Worm (Caenorhabditis elegans) whole organism, L1 larva: ENCODE measurements around the gene K08B12.3.

Experiments used
- F16B12.6 ChIP-seq: fragments of 150-350 bp; optimal IDR thresholded peaks from 2 replicates; lab custom pipeline; 2014; ENCODE audit warnings: missing biosample characterization, missing genetic modification characterization
- aha-1 ChIP-seq: fragments of 150-350 bp; optimal IDR thresholded peaks from 2 replicates; lab custom pipeline; 2014; ENCODE audit warnings: missing biosample characterization, missing genetic modification characterization
- aly-2 ChIP-seq: fragments of 150-350 bp; optimal IDR thresholded peaks from 2 replicates; lab custom pipeline; 2014; ENCODE audit warnings: missing biosample characterization, missing genetic modification characterization
- ama-1 ChIP-seq: fragments of 150-350 bp; optimal IDR thresholded peaks from 2 replicates; lab custom pipeline; 2014
- ceh-88 ChIP-seq: fragments of 200-800 bp; sonication (Bioruptor generic); IDR thresholded peaks from 2 replicates; pipeline ENCODE4 v1.3.6; 2022; ENCODE audit warnings: missing genetic modification characterization, missing compliant biosample characterization
- efl-1 ChIP-seq, 4 experiments: fragments of 150-350 bp; optimal IDR thresholded peaks in 3 of 4; peaks in 1 of 4; 1 replicate in 1 of 4; 2 replicates in 3 of 4; lab custom pipeline; 2014; ENCODE audit warnings: missing biosample characterization in 2 of 4, missing genetic modification characterization in 2 of 4, missing genetic modification reagents in 2 of 4
- efl-3 ChIP-seq: fragments of 200-800 bp; sonication (Bioruptor generic); optimal IDR thresholded peaks from 2 replicates; lab custom pipeline; 2018; ENCODE audit warnings: mild to moderate bottlenecking, missing genetic modification characterization, missing compliant biosample characterization
- egl-13 ChIP-seq: sonication (generic microtip); optimal IDR thresholded peaks from 2 replicates; lab custom pipeline; 2016; ENCODE audit warnings: missing genotype, missing genetic modification reagents, missing genetic modification characterization, missing compliant biosample characterization
- egl-27 ChIP-seq, 2 experiments: fragments of 150-350 bp in 1 of 2; sonication (generic microtip); optimal IDR thresholded peaks; 3 replicates each; lab custom pipeline; 2017 to 2018; ENCODE audit warnings: missing biosample characterization in 2 of 2, missing genetic modification characterization in 2 of 2, missing genetic modification reagents in 2 of 2
- elt-2 ChIP-seq: sonication (generic microtip); optimal IDR thresholded peaks from 2 replicates; lab custom pipeline; 2016; ENCODE audit warnings: missing genetic modification characterization, mild to moderate bottlenecking, inconsistent platforms, missing compliant biosample characterization, missing genetic modification reagents
- fkh-8 ChIP-seq: sonication (generic microtip); optimal IDR thresholded peaks from 2 replicates; lab custom pipeline; 2016; ENCODE audit warnings: mild to moderate bottlenecking, missing genetic modification characterization, missing compliant biosample characterization
- fos-1 ChIP-seq: fragments of 150-350 bp; optimal IDR thresholded peaks from 2 replicates; lab custom pipeline; 2014; ENCODE audit warnings: missing biosample characterization, missing genetic modification characterization
- grh-1 ChIP-seq: fragments of 200-800 bp; sonication (Bioruptor generic); IDR thresholded peaks from 2 replicates; pipeline ENCODE4 v1.3.6; 2022; ENCODE audit warnings: missing genetic modification reagents, missing genetic modification characterization, missing compliant biosample characterization
- hlh-17 ChIP-seq: fragments of 200-800 bp; sonication (Bioruptor generic); optimal IDR thresholded peaks from 2 replicates; lab custom pipeline; 2018; ENCODE audit warnings: missing genetic modification characterization, mild to moderate bottlenecking, missing compliant biosample characterization, moderate library complexity, borderline replicate concordance
- hlh-4 ChIP-seq: sonication (generic microtip); optimal IDR thresholded peaks from 2 replicates; lab custom pipeline; 2016; ENCODE audit warnings: mild to moderate bottlenecking, missing genetic modification characterization, missing compliant biosample characterization
- isw-1 ChIP-seq: fragments of 200-800 bp; sonication (Bioruptor generic); IDR thresholded peaks from 2 replicates; pipeline ENCODE4 v1.3.6; 2022; ENCODE audit warnings: missing genetic modification characterization, missing compliant biosample characterization
- lin-14 ChIP-seq: fragments of 200-800 bp; sonication (Bioruptor generic); optimal IDR thresholded peaks from 2 replicates; lab custom pipeline; 2018; ENCODE audit warnings: mild to moderate bottlenecking, missing genetic modification characterization, moderate library complexity, missing compliant biosample characterization
- lin-15B ChIP-seq: fragments of 150-350 bp; sonication (generic microtip); optimal IDR thresholded peaks from 3 replicates; lab custom pipeline; 2014; ENCODE audit warnings: missing biosample characterization, missing genetic modification characterization
- lir-3 ChIP-seq: sonication (generic microtip); optimal IDR thresholded peaks from 2 replicates; lab custom pipeline; 2016; ENCODE audit warnings: mild to moderate bottlenecking, missing genetic modification characterization, moderate library complexity, missing compliant biosample characterization; ENCODE audit not compliant: poor library complexity
- lsy-2 ChIP-seq, 2 experiments: fragments of 150-350 bp; optimal IDR thresholded peaks; 2 replicates each; lab custom pipeline; 2014; ENCODE audit warnings: missing biosample characterization in 2 of 2, missing genetic modification characterization in 2 of 2
- mab-9 ChIP-seq: fragments of 200-800 bp; sonication (Bioruptor generic); IDR thresholded peaks from 2 replicates; pipeline ENCODE4 v1.3.6; 2022; ENCODE audit warnings: missing genetic modification reagents, missing genetic modification characterization, missing compliant biosample characterization
- mef-2 ChIP-seq: fragments of 150-350 bp; optimal IDR thresholded peaks from 2 replicates; lab custom pipeline; 2014; ENCODE audit warnings: missing biosample characterization, missing genetic modification characterization
- mep-1 ChIP-seq: fragments of 150-350 bp; optimal IDR thresholded peaks from 2 replicates; lab custom pipeline; 2014; ENCODE audit warnings: missing biosample characterization, missing genetic modification characterization
- nhr-11 ChIP-seq: fragments of 150-350 bp; optimal IDR thresholded peaks from 2 replicates; lab custom pipeline; 2014; ENCODE audit warnings: missing biosample characterization, missing genetic modification characterization
- nhr-12 ChIP-seq: sonication (generic microtip); optimal IDR thresholded peaks from 2 replicates; lab custom pipeline; 2017; ENCODE audit warnings: missing biosample characterization, missing genetic modification characterization
- nhr-20 ChIP-seq: sonication (generic microtip); optimal IDR thresholded peaks from 2 replicates; lab custom pipeline; 2016; ENCODE audit warnings: mild to moderate bottlenecking, missing genetic modification characterization, missing compliant biosample characterization
- nhr-237 ChIP-seq: fragments of 150-350 bp; optimal IDR thresholded peaks from 2 replicates; lab custom pipeline; 2014; ENCODE audit warnings: missing biosample characterization, missing genetic modification characterization
- nhr-28 ChIP-seq: fragments of 150-350 bp; optimal IDR thresholded peaks from 2 replicates; lab custom pipeline; 2014; ENCODE audit warnings: missing biosample characterization, missing genetic modification characterization
- nhr-47 ChIP-seq: sonication (generic microtip); optimal IDR thresholded peaks from 2 replicates; lab custom pipeline; 2016; ENCODE audit warnings: mild to moderate bottlenecking, missing genetic modification characterization, moderate library complexity, missing compliant biosample characterization
- nhr-71 ChIP-seq: sonication (generic microtip); optimal IDR thresholded peaks from 2 replicates; lab custom pipeline; 2016; ENCODE audit warnings: mild to moderate bottlenecking, missing genetic modification characterization, moderate library complexity, missing compliant biosample characterization
- nhr-84 ChIP-seq: sonication (generic microtip); optimal IDR thresholded peaks from 2 replicates; lab custom pipeline; 2017; ENCODE audit warnings: missing biosample characterization, missing genetic modification characterization
- nhr-90 ChIP-seq: sonication (generic microtip); optimal IDR thresholded peaks from 2 replicates; lab custom pipeline; 2016; ENCODE audit warnings: mild to moderate bottlenecking, missing genetic modification characterization, missing compliant biosample characterization; ENCODE audit not compliant: poor library complexity
- pag-3 ChIP-seq: sonication (generic microtip); optimal IDR thresholded peaks from 2 replicates; lab custom pipeline; 2017; ENCODE audit warnings: missing genetic modification characterization, mild to moderate bottlenecking, missing compliant biosample characterization, antibody characterized with exemption, borderline replicate concordance; ENCODE audit not compliant: insufficient read depth
- pax-3 ChIP-seq: fragments of 200-800 bp; sonication (Bioruptor generic); optimal IDR thresholded peaks from 2 replicates; lab custom pipeline; 2018; ENCODE audit warnings: mild to moderate bottlenecking, missing genetic modification characterization, moderate library complexity, missing compliant biosample characterization
- rnt-1 ChIP-seq: sonication (generic microtip); optimal IDR thresholded peaks from 2 replicates; lab custom pipeline; 2016; ENCODE audit warnings: mild to moderate bottlenecking, missing genetic modification characterization, moderate library complexity, missing compliant biosample characterization
- skn-1 ChIP-seq: fragments of 150-350 bp; optimal IDR thresholded peaks from 2 replicates; lab custom pipeline; 2014; ENCODE audit warnings: missing biosample characterization, missing genetic modification characterization
- snpc-4 ChIP-seq: fragments of 150-350 bp; optimal IDR thresholded peaks from 2 replicates; lab custom pipeline; 2014; ENCODE audit warnings: missing biosample characterization, missing genetic modification characterization
- sptf-1 ChIP-seq: fragments of 150-350 bp; optimal IDR thresholded peaks from 2 replicates; lab custom pipeline; 2014; ENCODE audit warnings: missing biosample characterization, missing genetic modification characterization
- swsn-7 ChIP-seq: sonication (generic microtip); optimal IDR thresholded peaks from 2 replicates; lab custom pipeline; 2016; ENCODE audit warnings: missing genetic modification characterization, missing compliant biosample characterization
- tbx-2 ChIP-seq: sonication (generic microtip); optimal IDR thresholded peaks from 2 replicates; lab custom pipeline; 2016; ENCODE audit warnings: missing genetic modification characterization, missing compliant biosample characterization
- unc-130 ChIP-seq: fragments of 150-350 bp; optimal IDR thresholded peaks from 2 replicates; lab custom pipeline; 2017; ENCODE audit warnings: missing biosample characterization, missing genetic modification characterization, inconsistent platforms
- unc-30 ChIP-seq: sonication (generic microtip); optimal IDR thresholded peaks from 2 replicates; lab custom pipeline; 2017; ENCODE audit warnings: missing biosample characterization, missing genetic modification characterization
- unc-62 ChIP-seq: fragments of 150-350 bp; optimal IDR thresholded peaks from 2 replicates; lab custom pipeline; 2014; ENCODE audit warnings: missing biosample characterization, missing genetic modification reagents, missing genetic modification characterization
- unc-86 ChIP-seq: sonication (generic microtip); optimal IDR thresholded peaks from 2 replicates; lab custom pipeline; 2016; ENCODE audit warnings: missing genetic modification characterization, missing compliant biosample characterization
- unc-98 ChIP-seq: fragments of 200-800 bp; sonication (Bioruptor generic); IDR thresholded peaks from 2 replicates; pipeline ENCODE4 v1.3.6; 2022; ENCODE audit warnings: missing genetic modification characterization, missing compliant biosample characterization
- vab-15 ChIP-seq: sonication (generic microtip); optimal IDR thresholded peaks from 2 replicates; lab custom pipeline; 2017; ENCODE audit warnings: missing genotype, mild to moderate bottlenecking, missing genetic modification characterization, missing compliant biosample characterization
- zag-1 ChIP-seq: fragments of 150-350 bp; optimal IDR thresholded peaks from 2 replicates; lab custom pipeline; 2014; ENCODE audit warnings: missing biosample characterization, missing genetic modification characterization
- zip-4 ChIP-seq: fragments of 200-800 bp; sonication (Bioruptor generic); optimal IDR thresholded peaks from 2 replicates; lab custom pipeline; 2018; ENCODE audit warnings: mild to moderate bottlenecking, missing genetic modification characterization, moderate library complexity, missing compliant biosample characterization
- ztf-4 ChIP-seq: fragments of 150-350 bp; optimal IDR thresholded peaks from 2 replicates; lab custom pipeline; 2014; ENCODE audit warnings: missing biosample characterization, missing genetic modification characterization

The K08B12.3 gene

ce11 chrV:6243260-6243659 lies 8.3 kb downstream of the K08B12.3 start (continued):
- TF ChIP-seq fkh-8 (no peak), pag-3 (tag; lab: Kevin White, UChicago) (no peak), ama-1 (lab: Kevin White, UChicago) (no peak), ceh-88 (GFP tag; lab: Robert Waterston, UW) (no peak), skn-1 (no peak), nhr-12 (no peak), unc-86 (no peak), mef-2 (tag; lab: Kevin White, UChicago) (no peak), isw-1 (GFP tag; lab: Robert Waterston, UW) (no peak), mab-9 (GFP tag; lab: Robert Waterston, UW) (no peak), zag-1 (tag; lab: Kevin White, UChicago) (no peak), rnt-1 (tag; lab: Kevin White, UChicago) (peak; percentile 24), tbx-2 (tag; lab: Kevin White, UChicago) (no peak), lin-14 (GFP tag; lab: Kevin White, UChicago) (peak; percentile 69), unc-30 (tag; lab: Kevin White, UChicago) (no peak), lir-3 (tag; lab: Kevin White, UChicago) (no peak), ztf-4 (tag; lab: Kevin White, UChicago) (no peak), F16B12.6 (tag; lab: Kevin White, UChicago) (no peak), unc-130 (tag; lab: Kevin White, UChicago) (peak; percentile 52), unc-98 (GFP tag; lab: Robert Waterston, UW) (no peak), unc-62 (GFP tag; lab: Kevin White, UChicago) (no peak), mep-1 (tag; lab: Kevin White, UChicago) (no peak), grh-1 (GFP tag; lab: Robert Waterston, UW) (no peak), aly-2 (no peak), zip-4 (no peak), nhr-84 (tag; lab: Kevin White, UChicago) (no peak), sptf-1 (no peak), nhr-90 (tag; lab: Kevin White, UChicago) (peak; percentile 46), lsy-2 (tag; optimal IDR thresholded peaks at IDR 0.05; lab: Kevin White, UChicago) (no peak), vab-15 (tag; lab: Kevin White, UChicago) (no peak), efl-3 (GFP tag; lab: Kevin White, UChicago) (no peak), snpc-4 (tag; lab: Kevin White, UChicago) (no peak), hlh-4 (tag; lab: Kevin White, UChicago) (no peak), lin-15B (tag; lab: Kevin White, UChicago) (no peak), swsn-7 (no peak), hlh-17 (GFP tag; lab: Kevin White, UChicago) (no peak)

- TF ChIP-seq unc-98 (GFP tag; lab: Robert Waterston, UW) (no peak), nhr-11 (tag; lab: Kevin White, UChicago) (peak; percentile 2), fos-1 (tag; lab: Kevin White, UChicago) (no peak), pag-3 (tag; lab: Kevin White, UChicago) (no peak), grh-1 (GFP tag; lab: Robert Waterston, UW) (no peak), egl-13 (tag; lab: Kevin White, UChicago) (peak; percentile 71), sptf-1 (no peak), nhr-71 (peak; percentile 69), aha-1 (tag; lab: Kevin White, UChicago) (no peak), nhr-28 (tag; lab: Kevin White, UChicago) (no peak), tbx-2 (tag; lab: Kevin White, UChicago) (peak; percentile 35), egl-27 (tag; optimal IDR thresholded peaks at IDR 0.05; lab: Kevin White, UChicago) (no peak), nhr-20 (tag; lab: Kevin White, UChicago) (peak; percentile 27), nhr-237 (tag; lab: Kevin White, UChicago) (no peak), unc-86 (peak; percentile 10), swsn-7 (peak; percentile 33), pax-3 (tag; lab: Kevin White, UChicago) (peak; percentile 25), hlh-4 (tag; lab: Kevin White, UChicago) (peak; percentile 35), nhr-47 (tag; lab: Kevin White, UChicago) (peak; percentile 67), lin-14 (GFP tag; lab: Kevin White, UChicago) (peak; percentile 79), lsy-2 (tag; optimal IDR thresholded peaks at IDR 0.05; lab: Kevin White, UChicago) (peak in 1 of 2 experiments; percentile 24), fkh-8 (peak; percentile 91), elt-2 (tag; lab: Kevin White, UChicago) (no peak), nhr-90 (tag; lab: Kevin White, UChicago) (no peak), efl-1 (optimal IDR thresholded peaks at IDR 0.05; lab: Kevin White, UChicago) (no peak), efl-1 (GFP tag; optimal IDR thresholded peaks at IDR 0.05 in 1 of 2; lab: Kevin White, UChicago) (no peak)
These were observed 9.7 kb downstream of the K08B12.3 start for ce11 chrV:6244631-6245030.
